Fruit fly (Drosophila melanogaster) whole organism, embryonic: ENCODE measurements around the gene CG8149.

Experiments used
- Bgb ChIP-seq: fragments of 200-800 bp; sonication (Bioruptor generic); IDR thresholded peaks from 2 replicates; pipeline ENCODE4 v1.3.6; 2022; ENCODE audit warnings: missing biosample characterization, missing genetic modification characterization; ENCODE audit not compliant: partially characterized antibody
- CG10209 ChIP-seq: fragments of 200-800 bp; sonication (Bioruptor generic); optimal IDR thresholded peaks from 3 replicates; lab custom pipeline; 2017; ENCODE audit warnings: missing biosample characterization, mild to moderate bottlenecking, missing genetic modification characterization, missing genetic modification reagents
- CG11560 ChIP-seq: fragments of 200-800 bp; sonication (Bioruptor generic); IDR thresholded peaks from 3 replicates; pipeline ENCODE4 v1.3.6; 2022; ENCODE audit warnings: missing biosample characterization, missing genetic modification characterization
- CG12299 ChIP-seq: fragments of 200-800 bp; sonication (Bioruptor generic); optimal IDR thresholded peaks from 2 replicates; lab custom pipeline; 2018; ENCODE audit warnings: missing biosample characterization, mild to moderate bottlenecking, missing genetic modification characterization
- CG18476 ChIP-seq: fragments of 200-800 bp; sonication (Bioruptor generic); optimal IDR thresholded peaks from 2 replicates; lab custom pipeline; 2016; ENCODE audit warnings: missing biosample characterization, mild to moderate bottlenecking, missing genetic modification characterization
- CG2678 ChIP-seq: fragments of 200-800 bp; sonication (Bioruptor generic); optimal IDR thresholded peaks from 3 replicates; lab custom pipeline; 2019; ENCODE audit warnings: missing biosample characterization, mild to moderate bottlenecking, missing genetic modification characterization, moderate library complexity
- CG3838 ChIP-seq: fragments of 200-800 bp; sonication (Bioruptor generic); optimal IDR thresholded peaks from 3 replicates; lab custom pipeline; 2016; ENCODE audit warnings: missing biosample characterization, missing genetic modification characterization
- CG4328 ChIP-seq: fragments of 200-800 bp; sonication (Bioruptor generic); optimal IDR thresholded peaks from 3 replicates; lab custom pipeline; 2017; ENCODE audit warnings: missing biosample characterization, missing genetic modification reagents, missing genetic modification characterization
- CG4707 ChIP-seq: fragments of 200-800 bp; sonication (Bioruptor generic); optimal IDR thresholded peaks from 2 replicates; lab custom pipeline; 2018; ENCODE audit warnings: missing biosample characterization, mild to moderate bottlenecking, missing genetic modification characterization, moderate library complexity
- CG5180 ChIP-seq: fragments of 200-800 bp; sonication (Bioruptor generic); optimal IDR thresholded peaks from 3 replicates; lab custom pipeline; 2017; ENCODE audit warnings: missing biosample characterization, missing genetic modification characterization, mild to moderate bottlenecking, moderate library complexity, missing genetic modification reagents
- CG5245 ChIP-seq: fragments of 200-800 bp; sonication (Bioruptor generic); optimal IDR thresholded peaks from 3 replicates; lab custom pipeline; 2016; ENCODE audit warnings: missing biosample characterization, missing genetic modification characterization
- CG6765 ChIP-seq: fragments of 200-800 bp; sonication (Bioruptor generic); optimal IDR thresholded peaks from 3 replicates; lab custom pipeline; 2017; ENCODE audit warnings: missing biosample characterization, mild to moderate bottlenecking, missing genetic modification characterization
- CG9215 ChIP-seq: fragments of 200-800 bp; sonication (Bioruptor generic); IDR thresholded peaks from 2 replicates; pipeline ENCODE4 v1.3.6; 2022; ENCODE audit warnings: missing biosample characterization, missing genetic modification characterization
- CG9932 ChIP-seq: fragments of 200-800 bp; sonication (Bioruptor generic); IDR thresholded peaks from 2 replicates; pipeline ENCODE4 v1.3.6; 2022; ENCODE audit warnings: missing biosample characterization, missing genetic modification characterization
- Drgx ChIP-seq: fragments of 200-800 bp; sonication (Bioruptor generic); IDR thresholded peaks from 2 replicates; pipeline ENCODE4 v1.3.6; 2022; ENCODE audit warnings: missing biosample characterization, missing genetic modification characterization
- Eip74EF ChIP-seq, 2 experiments: fragments of 200-800 bp in 1 of 2; fragments of >200 bp in 1 of 2; sonication (Bioruptor generic) in 1 of 2; optimal IDR thresholded peaks; 2 replicates each; lab custom pipeline; 2017 to 2019; ENCODE audit warnings: missing biosample characterization in 2 of 2, missing genetic modification characterization in 2 of 2, mild to moderate bottlenecking in 1 of 2, moderate library complexity in 1 of 2
- Ets65A ChIP-seq: fragments of 200-800 bp; sonication (Bioruptor generic); peaks from one replicate; lab custom pipeline; 2016; ENCODE audit warnings: missing biosample characterization, missing genetic modification characterization
- Hmx ChIP-seq: fragments of 200-800 bp; sonication (Bioruptor generic); optimal IDR thresholded peaks from 2 replicates; lab custom pipeline; 2016; ENCODE audit warnings: missing biosample characterization, missing genetic modification characterization
- Hr3 ChIP-seq: fragments of 200-800 bp; sonication (Bioruptor generic); optimal IDR thresholded peaks from 3 replicates; lab custom pipeline; 2016; ENCODE audit warnings: missing biosample characterization, missing genetic modification characterization
- Hsf ChIP-seq: fragments of 200-800 bp; sonication (Bioruptor generic); optimal IDR thresholded peaks from 3 replicates; lab custom pipeline; 2016; ENCODE audit warnings: missing biosample characterization, missing genetic modification characterization
- Kr ChIP-seq: fragments of 200-800 bp; sonication (Bioruptor generic); optimal IDR thresholded peaks from 2 replicates; lab custom pipeline; 2017; ENCODE audit warnings: missing biosample characterization, mild to moderate bottlenecking, missing genetic modification characterization
- Med ChIP-seq: fragments of 200-800 bp; sonication (Bioruptor generic); peaks from one replicate; lab custom pipeline; 2016; ENCODE audit warnings: missing biosample characterization, missing genetic modification characterization, mild to moderate bottlenecking, inconsistent platforms, moderate library complexity
- NC2β ChIP-seq: fragments of 200-800 bp; sonication (Bioruptor generic); optimal IDR thresholded peaks from 2 replicates; lab custom pipeline; 2016; ENCODE audit warnings: missing biosample characterization, missing genetic modification characterization
- Ptx1 ChIP-seq: fragments of 200-800 bp; sonication (Bioruptor generic); IDR thresholded peaks from 2 replicates; pipeline ENCODE4 v1.3.6; 2022; ENCODE audit warnings: missing biosample characterization, missing genetic modification characterization
- Sry-δ ChIP-seq: fragments of 200-800 bp; sonication (Bioruptor generic); optimal IDR thresholded peaks from 2 replicates; lab custom pipeline; 2016; ENCODE audit warnings: missing biosample characterization, missing genetic modification characterization
- Xrp1 ChIP-seq: fragments of 200-800 bp; sonication (Bioruptor generic); IDR thresholded peaks from 2 replicates; pipeline ENCODE4 v1.3.6; 2022; ENCODE audit warnings: missing biosample characterization, missing genetic modification characterization
- ap ChIP-seq: fragments of 200-800 bp; sonication (Bioruptor generic); IDR thresholded peaks from 2 replicates; pipeline ENCODE4 v1.3.6; 2022; ENCODE audit warnings: missing biosample characterization, missing genetic modification characterization
- az2 ChIP-seq: fragments of 200-800 bp; sonication (Bioruptor generic); optimal IDR thresholded peaks from 3 replicates; lab custom pipeline; 2016; ENCODE audit warnings: missing biosample characterization, missing genetic modification characterization
- bigmax ChIP-seq: fragments of 200-800 bp; sonication (Bioruptor generic); optimal IDR thresholded peaks from 2 replicates; lab custom pipeline; 2018; ENCODE audit warnings: missing biosample characterization, mild to moderate bottlenecking, missing genetic modification characterization
- bsh ChIP-seq, 2 experiments: fragments of 200-800 bp; sonication (Bioruptor generic); optimal IDR thresholded peaks; 2 replicates each; lab custom pipeline; 2017 to 2018; ENCODE audit warnings: mild to moderate bottlenecking in 2 of 2, missing biosample characterization in 2 of 2, missing genetic modification characterization in 2 of 2, moderate library complexity in 1 of 2
- chinmo ChIP-seq: fragments of 200-800 bp; sonication (Bioruptor generic); IDR thresholded peaks from 4 replicates; pipeline ENCODE4 v1.3.6; 2022; ENCODE audit warnings: missing biosample characterization, missing genetic modification characterization; ENCODE audit not compliant: partially characterized antibody
- chn ChIP-seq: fragments of 200-800 bp; sonication (Bioruptor generic); optimal IDR thresholded peaks from 2 replicates; lab custom pipeline; 2016; ENCODE audit warnings: missing biosample characterization, missing genetic modification characterization
- cwo ChIP-seq: fragments of 200-800 bp; sonication (Bioruptor generic); optimal IDR thresholded peaks from 3 replicates; lab custom pipeline; 2017; ENCODE audit warnings: missing biosample characterization, missing genetic modification characterization, mild to moderate bottlenecking, moderate library complexity, missing genetic modification reagents
- disco-r ChIP-seq: fragments of 200-800 bp; sonication (Bioruptor generic); optimal IDR thresholded peaks from 2 replicates; lab custom pipeline; 2016; ENCODE audit warnings: missing biosample characterization, missing genetic modification characterization
- dmrt99B ChIP-seq: fragments of 200-800 bp; sonication (Bioruptor generic); optimal IDR thresholded peaks from 2 replicates; lab custom pipeline; 2018; ENCODE audit warnings: missing biosample characterization, mild to moderate bottlenecking, missing genetic modification characterization, moderate library complexity
- fu2 ChIP-seq: fragments of 200-800 bp; sonication (Bioruptor generic); optimal IDR thresholded peaks from 2 replicates; lab custom pipeline; 2016; ENCODE audit warnings: missing biosample characterization, missing genetic modification characterization
- grau ChIP-seq: fragments of 200-800 bp; optimal IDR thresholded peaks from 3 replicates; lab custom pipeline; 2019; ENCODE audit warnings: missing biosample characterization, mild to moderate bottlenecking, missing genetic modification characterization, moderate library complexity
- kay ChIP-seq: fragments of 200-800 bp; sonication (Bioruptor generic); optimal IDR thresholded peaks from 2 replicates; lab custom pipeline; 2016; ENCODE audit warnings: missing biosample characterization, missing genetic modification characterization
- kni ChIP-seq: fragments of 200-800 bp; sonication (Bioruptor generic); optimal IDR thresholded peaks from 3 replicates; lab custom pipeline; 2017; ENCODE audit warnings: mild to moderate bottlenecking, missing biosample characterization, missing genetic modification reagents, missing genetic modification characterization
- oc ChIP-seq: fragments of 200-800 bp; sonication (Bioruptor generic); optimal IDR thresholded peaks from 2 replicates; lab custom pipeline; 2018; ENCODE audit warnings: missing biosample characterization, mild to moderate bottlenecking, missing genetic modification characterization, moderate library complexity
- onecut ChIP-seq: fragments of 200-800 bp; sonication (Bioruptor generic); IDR thresholded peaks from 2 replicates; pipeline ENCODE4 v1.3.6; 2022; ENCODE audit warnings: missing biosample characterization, missing genetic modification characterization
- run ChIP-seq: fragments of 200-800 bp; sonication (Bioruptor generic); optimal IDR thresholded peaks from 3 replicates; lab custom pipeline; 2018; ENCODE audit warnings: missing biosample characterization, mild to moderate bottlenecking, missing genetic modification characterization
- slbo ChIP-seq: fragments of 200-800 bp; sonication (Bioruptor generic); IDR thresholded peaks from 2 replicates; pipeline ENCODE4 v1.3.6; 2022; ENCODE audit warnings: missing biosample characterization, missing genetic modification characterization
- tgo ChIP-seq: fragments of 200-800 bp; sonication (Bioruptor generic); IDR thresholded peaks from 3 replicates; pipeline ENCODE4 v1.3.6; 2022; ENCODE audit warnings: missing biosample characterization, missing genetic modification characterization
- twi ChIP-seq: fragments of 200-800 bp; optimal IDR thresholded peaks from 2 replicates; lab custom pipeline; 2019; ENCODE audit warnings: missing biosample characterization, mild to moderate bottlenecking, missing genetic modification characterization, moderate library complexity
- unc-4 ChIP-seq: fragments of 200-800 bp; sonication (Bioruptor generic); IDR thresholded peaks from 2 replicates; pipeline ENCODE4 v1.3.6; 2022; ENCODE audit warnings: missing biosample characterization, missing genetic modification characterization; ENCODE audit not compliant: partially characterized antibody
- zen2 ChIP-seq: fragments of 200-800 bp; sonication (Bioruptor generic); IDR thresholded peaks from 3 replicates; pipeline ENCODE4 v1.3.6; 2022; ENCODE audit warnings: missing biosample characterization, missing genetic modification characterization; ENCODE audit not compliant: partially characterized antibody

The CG8149 gene

dm6 chr3R:9493627-9494626, 10.5 kb upstream of the CG8149 start, which contains the start of gene CG16779 (continued):
- TF ChIP-seq CG2678 (peak; percentile 74), grau (tag; lab: Kevin White, UChicago) (peak; percentile 90), kay (GFP tag; lab: Kevin White, UChicago) (peak; percentile 5), chn (GFP tag; lab: Kevin White, UChicago) (peak; percentile 6), oc (tag; lab: Kevin White, UChicago) (no peak), bigmax (no peak), Eip74EF (GFP tag; optimal IDR thresholded peaks at IDR 0.05; lab: Kevin White, UChicago) (peak in 1 of 2 experiments; percentile 56), Bgb (GFP tag; lab: Robert Waterston, UW) (peak; percentile 20; the same call in 1 of the 2 replicates), CG18476 (GFP tag; lab: Kevin White, UChicago) (peak; percentile 4), Hsf (peak; percentile 29), Med (peak; percentile 69), dmrt99B (peak; percentile 61), tgo (GFP tag; lab: Robert Waterston, UW) (peak; percentile 30; the same call in 1 of the 3 replicates), CG4707 (no peak), cwo (peak; percentile 100), Drgx (no peak), onecut (GFP tag; lab: Robert Waterston, UW) (no peak), unc-4 (peak; percentile 37; the same call in 1 of the 2 replicates), CG5245 (GFP tag; lab: Kevin White, UChicago) (peak; percentile 36), Hmx (GFP tag; lab: Kevin White, UChicago) (no peak), CG9215 (GFP tag; lab: Robert Waterston, UW) (peak; percentile 99), az2 (GFP tag; lab: Kevin White, UChicago) (peak; percentile 59), CG10209 (peak; percentile 53), bsh (GFP tag; optimal IDR thresholded peaks at IDR 0.05; lab: Kevin White, UChicago) (peak in 1 of 2 experiments; percentile 10), run (no peak), CG6765 (GFP tag; lab: Kevin White, UChicago) (no peak), zen2 (GFP tag; lab: Robert Waterston, UW) (peak; percentile 65; the same call in 2 of the 3 replicates), CG4328 (GFP tag; lab: Kevin White, UChicago) (peak; percentile 26), disco-r (GFP tag; lab: Kevin White, UChicago) (peak; percentile 16), CG3838 (no peak), fu2 (GFP tag; lab: Kevin White, UChicago) (no peak), CG9932 (GFP tag; lab: Robert Waterston, UW) (no peak), CG11560 (tag; lab: Robert Waterston, UW) (no peak), Kr (GFP tag; lab: Kevin White, UChicago) (no peak), chinmo (GFP tag; lab: Robert Waterston, UW) (peak; percentile 82; the same call in 1 of the 4 replicates), CG12299 (tag; lab: Kevin White, UChicago) (no peak), NC2β (GFP tag; lab: Kevin White, UChicago) (no peak), Sry-δ (GFP tag; lab: Kevin White, UChicago) (no peak), Ets65A (GFP tag; lab: Kevin White, UChicago) (peak; percentile 72), kni (GFP tag; lab: Kevin White, UChicago) (no peak), CG5180 (GFP tag; lab: Kevin White, UChicago) (peak; percentile 18), ap (GFP tag; lab: Robert Waterston, UW) (no peak), Hr3 (GFP tag; lab: Kevin White, UChicago) (peak; percentile 53), Xrp1 (GFP tag; lab: Robert Waterston, UW) (0 out of 2 replicates have a peak, but pooled peaks have one; percentile 10), twi (peak; percentile 58), Ptx1 (GFP tag; lab: Robert Waterston, UW) (peak; percentile 60), slbo (GFP tag; lab: Robert Waterston, UW) (0 out of 2 replicates have a peak, but pooled peaks have one; percentile 3)
